Worm (Caenorhabditis elegans): Measurements from ENCODE around the gene C33E10.8.

- no peak for TF ChIP-seq unc-62 (GFP tag; optimal IDR thresholded peaks at IDR 0.05)
- TF ChIP-seq jun-1 (tag; optimal IDR thresholded peaks at IDR 0.05): no peak
- no peak for TF ChIP-seq egl-27 (tag; optimal IDR thresholded peaks at IDR 0.05)
- TF ChIP-seq nhr-12 (tag; optimal IDR thresholded peaks at IDR 0.05): no peak
- no peak for TF ChIP-seq nhr-76 (tag; optimal IDR thresholded peaks at IDR 0.05)
- no peak for TF ChIP-seq nhr-25 (tag; optimal IDR thresholded peaks at IDR 0.05)
- no peak for TF ChIP-seq nfya-1 (tag; optimal IDR thresholded peaks at IDR 0.05; ENCODE audit: insufficient read depth)
- no peak for TF ChIP-seq zag-1 (tag; optimal IDR thresholded peaks at IDR 0.05)
- no peak for TF ChIP-seq elt-1 (tag; optimal IDR thresholded peaks at IDR 0.05)
- no peak for TF ChIP-seq lin-39 (tag; optimal IDR thresholded peaks at IDR 0.05)
- TF ChIP-seq ceh-28 (tag; optimal IDR thresholded peaks at IDR 0.05): no peak
- TF ChIP-seq fkh-2 (tag; optimal IDR thresholded peaks at IDR 0.05): no peak
- TF ChIP-seq ama-1 (optimal IDR thresholded peaks at IDR 0.05): no peak
- no peak for TF ChIP-seq elt-2 (tag; optimal IDR thresholded peaks at IDR 0.05)
Observed at ce11 chrX:17301900-17302299, 7.3 kb upstream of the C33E10.8 start, which contains the start of gene C33E10.10.

Data from whole organism, L3 larva.